Worm (Caenorhabditis elegans): Measurements from ENCODE around the gene pqn-16.

- TF ChIP-seq bed-3 (GFP tag; optimal IDR thresholded peaks at IDR 0.05) (no peak), hlh-1 (tag; optimal IDR thresholded peaks at IDR 0.05) (no peak), nhr-237 (tag; optimal IDR thresholded peaks at IDR 0.05) (no peak), pha-4 (tag; optimal IDR thresholded peaks at IDR 0.05) (no peak), drap-1 (GFP tag; optimal IDR thresholded peaks at IDR 0.05) (no peak), nhr-12 (tag; optimal IDR thresholded peaks at IDR 0.05) (no peak), ces-1 (GFP tag; optimal IDR thresholded peaks at IDR 0.05) (no peak), elt-1 (tag; optimal IDR thresholded peaks at IDR 0.05; ENCODE audit: borderline replicate concordance, insufficient read depth) (no peak), lin-13 (tag; optimal IDR thresholded peaks at IDR 0.05) (no peak), sptf-1 (tag; optimal IDR thresholded peaks at IDR 0.05) (no peak)
Measured at ce11 chrV:9125345-9125744, 48.5 kb upstream of the pqn-16 start, which contains the start of gene F21C10.5.
